Worm (Caenorhabditis elegans): Measurements from ENCODE around the gene plst-1.

- TF ChIP-seq ceh-40 (GFP tag; IDR thresholded peaks at IDR 0.05), result no peak
- no peak for TF ChIP-seq madf-10 (tag; optimal IDR thresholded peaks at IDR 0.05)
- no peak for TF ChIP-seq unc-62 (GFP tag; optimal IDR thresholded peaks at IDR 0.05)
- no peak for TF ChIP-seq let-607 (tag; optimal IDR thresholded peaks at IDR 0.05)
- no peak for TF ChIP-seq ets-4 (GFP tag; optimal IDR thresholded peaks at IDR 0.05)
- TF ChIP-seq ztf-25 (GFP tag; IDR thresholded peaks at IDR 0.05), result no peak
- no peak for TF ChIP-seq pbrm-1 (GFP tag; IDR thresholded peaks at IDR 0.05)
- TF ChIP-seq nfya-1 (tag; optimal IDR thresholded peaks at IDR 0.05; ENCODE audit: borderline replicate concordance, insufficient read depth), result no peak
- TF ChIP-seq die-1 (tag; optimal IDR thresholded peaks at IDR 0.05), result no peak
- no peak for TF ChIP-seq ZK185.1 (tag; optimal IDR thresholded peaks at IDR 0.05; ENCODE audit: poor library complexity, severe bottlenecking)
- no peak for TF ChIP-seq ceh-91 (GFP tag; IDR thresholded peaks at IDR 0.05)
- no peak for TF ChIP-seq him-1 (tag; optimal IDR thresholded peaks at IDR 0.05)
Measured at ce11 chrIV:1246762-1247436, 42.5 kb upstream of the plst-1 start, which contains the start of the genes clec-165 and F38A1.11.
